Fruit fly (Drosophila melanogaster): ENCODE measurements around the gene Hers.

- TF ChIP-seq psq (optimal IDR thresholded peaks at IDR 0.05), result no peak
- TF ChIP-seq h (optimal IDR thresholded peaks at IDR 0.05), result no peak
- TF ChIP-seq Sin3A (optimal IDR thresholded peaks at IDR 0.05), result no peak
Observed at dm6 chrX:19827762-19828161, 38.2 kb upstream of the Hers start.
